Fruit fly (Drosophila melanogaster): ENCODE results near the gene EMC4.

EMC4 gene

dm6 chr3L:22878723-22879343 lies 10.8 kb upstream of the EMC4 start, which contains the start of the genes Chro and Ssl1 (continued):
- TF ChIP-seq tna (GFP tag; IDR thresholded peaks at IDR 0.05; ENCODE audit: partially characterized antibody) (0 out of 2 replicates have a peak, but pooled peaks have one; percentile 44), CrebB (tag; optimal IDR thresholded peaks at IDR 0.05) (peak; percentile 100), ems (GFP tag; optimal IDR thresholded peaks at IDR 0.05) (peak; percentile 100), Mad (GFP tag; optimal IDR thresholded peaks at IDR 0.05) (peak; percentile 100), CG14050 (GFP tag; IDR thresholded peaks at IDR 0.05) (peak; percentile 100), en (GFP tag; optimal IDR thresholded peaks at IDR 0.05) (peak; percentile 100), Med (GFP tag) (peak; percentile 100), cato (GFP tag; optimal IDR thresholded peaks at IDR 0.05; ENCODE audit: borderline replicate concordance) (peak; percentile 100), CG32772 (GFP tag; IDR thresholded peaks at IDR 0.05) (peak; percentile 100), pros (GFP tag; optimal IDR thresholded peaks at IDR 0.05) (peak; percentile 76), klu (GFP tag; IDR thresholded peaks at IDR 0.05) (peak; percentile 100), pb (GFP tag; optimal IDR thresholded peaks at IDR 0.05) (peak; percentile 100), Abd-B (GFP tag; optimal IDR thresholded peaks at IDR 0.05) (peak; percentile 100), nau (GFP tag; optimal IDR thresholded peaks at IDR 0.05) (peak; percentile 100), CG34224 (GFP tag; IDR thresholded peaks at IDR 0.05; ENCODE audit: partially characterized antibody) (0 out of 3 replicates have a peak, but pooled peaks have one; percentile 28), CG4820 (GFP tag; optimal IDR thresholded peaks at IDR 0.05) (peak; percentile 99), CG1024 (GFP tag; IDR thresholded peaks at IDR 0.05) (peak; percentile 98), tgo (GFP tag; IDR thresholded peaks at IDR 0.05) (peak; percentile 100), kni (GFP tag; optimal IDR thresholded peaks at IDR 0.05) (peak; percentile 97), CG8359 (GFP tag; optimal IDR thresholded peaks at IDR 0.05; ENCODE audit: borderline replicate concordance) (peak; percentile 97), twi (tag; optimal IDR thresholded peaks at IDR 0.05) (peak; percentile 99), CG7839 (tag; optimal IDR thresholded peaks at IDR 0.05) (peak; percentile 100), CG31224 (GFP tag; IDR thresholded peaks at IDR 0.05) (peak; percentile 99), CG15073 (GFP tag; optimal IDR thresholded peaks at IDR 0.05) (peak; percentile 95), danr (GFP tag; IDR thresholded peaks at IDR 0.05) (peak; percentile 100), wor (GFP tag; IDR thresholded peaks at IDR 0.05) (peak; percentile 100), CG8924 (tag; optimal IDR thresholded peaks at IDR 0.05) (peak; percentile 100), Nf-YA (GFP tag; IDR thresholded peaks at IDR 0.05) (peak; percentile 100), tin (GFP tag; optimal IDR thresholded peaks at IDR 0.05) (peak; percentile 100), Fer2 (tag; optimal IDR thresholded peaks at IDR 0.05) (peak; percentile 99), CG7745 (tag; optimal IDR thresholded peaks at IDR 0.05) (peak; percentile 97), HLH54F (GFP tag; optimal IDR thresholded peaks at IDR 0.05) (peak; percentile 100), ERR (GFP tag; optimal IDR thresholded peaks at IDR 0.05) (peak; percentile 99), gcm (GFP tag; optimal IDR thresholded peaks at IDR 0.05) (peak; percentile 100), C15 (GFP tag; IDR thresholded peaks at IDR 0.05) (peak; percentile 100), CG4707 (GFP tag; optimal IDR thresholded peaks at IDR 0.05) (peak; percentile 98), CG10431 (GFP tag; optimal IDR thresholded peaks at IDR 0.05) (peak; percentile 98), D19A (tag; optimal IDR thresholded peaks at IDR 0.05) (peak; percentile 99), Nf-YB (GFP tag; optimal IDR thresholded peaks at IDR 0.05) (peak; percentile 98), CG8089 (GFP tag; optimal IDR thresholded peaks at IDR 0.05) (peak; percentile 100), gsb (GFP tag; IDR thresholded peaks at IDR 0.05) (peak; percentile 99), Sry-β (GFP tag; optimal IDR thresholded peaks at IDR 0.05) (peak; percentile 80), az2 (GFP tag; optimal IDR thresholded peaks at IDR 0.05) (peak; percentile 100), Lhr (GFP tag; optimal IDR thresholded peaks at IDR 0.05) (peak; percentile 100), CG33213 (GFP tag; optimal IDR thresholded peaks at IDR 0.05) (peak; percentile 100), bab2 (GFP tag; optimal IDR thresholded peaks at IDR 0.05) (peak; percentile 100), slp2 (GFP tag; optimal IDR thresholded peaks at IDR 0.05) (peak; percentile 100), dan (GFP tag; IDR thresholded peaks at IDR 0.05) (peak; percentile 100), Taf1 (GFP tag; IDR thresholded peaks at IDR 0.05) (peak; percentile 99), CG31441 (GFP tag; IDR thresholded peaks at IDR 0.05) (peak; percentile 99)
